Fruit fly (Drosophila melanogaster) whole organism, embryonic: Measurements from ENCODE around the gene CG11970.

Experiments used
- Bdp1 ChIP-seq: fragments of 200-800 bp; sonication (Bioruptor generic); optimal IDR thresholded peaks from 3 replicates; lab custom pipeline; 2016; ENCODE audit warnings: missing biosample characterization, missing genetic modification characterization
- Bgb ChIP-seq: fragments of 200-800 bp; sonication (Bioruptor generic); IDR thresholded peaks from 2 replicates; pipeline ENCODE4 v1.3.6; 2022; ENCODE audit warnings: missing biosample characterization, missing genetic modification characterization; ENCODE audit not compliant: partially characterized antibody
- Bteb2 ChIP-seq: fragments of 200-800 bp; sonication (Bioruptor generic); optimal IDR thresholded peaks from 2 replicates; lab custom pipeline; 2016; ENCODE audit warnings: missing biosample characterization, missing genetic modification characterization
- C15 ChIP-seq: fragments of 200-800 bp; sonication (Bioruptor generic); IDR thresholded peaks from 3 replicates; pipeline ENCODE4 v1.3.6; 2022; ENCODE audit warnings: missing biosample characterization, missing genetic modification characterization
- CG10274 ChIP-seq: fragments of 200-800 bp; sonication (Bioruptor generic); optimal IDR thresholded peaks from 3 replicates; lab custom pipeline; 2017; ENCODE audit warnings: missing biosample characterization, mild to moderate bottlenecking, missing genetic modification characterization
- CG11093 ChIP-seq: fragments of 200-800 bp; sonication (Bioruptor generic); IDR thresholded peaks from 3 replicates; pipeline ENCODE4 v1.3.6; 2022; ENCODE audit warnings: missing biosample characterization, missing genetic modification characterization
- CG14860 ChIP-seq: fragments of 200-800 bp; sonication (Bioruptor generic); IDR thresholded peaks from 3 replicates; pipeline ENCODE4 v1.3.6; 2022; ENCODE audit warnings: missing biosample characterization, missing genetic modification characterization; ENCODE audit not compliant: partially characterized antibody
- CG2202 ChIP-seq: fragments of 200-800 bp; sonication (Bioruptor generic); optimal IDR thresholded peaks from 2 replicates; lab custom pipeline; 2018; ENCODE audit warnings: missing biosample characterization, mild to moderate bottlenecking, missing genetic modification characterization
- CG31224 ChIP-seq: fragments of 200-800 bp; sonication (Bioruptor generic); IDR thresholded peaks from 2 replicates; pipeline ENCODE4 v1.3.6; 2022; ENCODE audit warnings: missing biosample characterization, missing genetic modification characterization
- CG33557 ChIP-seq: fragments of 200-800 bp; sonication (Bioruptor generic); optimal IDR thresholded peaks from 2 replicates; lab custom pipeline; 2019; ENCODE audit warnings: missing biosample characterization, mild to moderate bottlenecking, missing genetic modification characterization, moderate library complexity
- CG34422 ChIP-seq: fragments of 200-800 bp; sonication (Bioruptor generic); IDR thresholded peaks from 3 replicates; pipeline ENCODE4 v1.3.6; 2022; ENCODE audit warnings: missing biosample characterization, missing genetic modification characterization
- CG4707 ChIP-seq: fragments of 200-800 bp; sonication (Bioruptor generic); optimal IDR thresholded peaks from 2 replicates; lab custom pipeline; 2018; ENCODE audit warnings: missing biosample characterization, mild to moderate bottlenecking, missing genetic modification characterization, moderate library complexity
- CG5245 ChIP-seq: fragments of 200-800 bp; sonication (Bioruptor generic); optimal IDR thresholded peaks from 3 replicates; lab custom pipeline; 2016; ENCODE audit warnings: missing biosample characterization, missing genetic modification characterization
- CG7963 ChIP-seq: fragments of 200-800 bp; sonication (Bioruptor generic); IDR thresholded peaks from 3 replicates; pipeline ENCODE4 v1.3.6; 2022; ENCODE audit warnings: missing biosample characterization, missing genetic modification characterization; ENCODE audit not compliant: partially characterized antibody
- CG8089 ChIP-seq: fragments of 200-800 bp; sonication (Bioruptor generic); optimal IDR thresholded peaks from 3 replicates; lab custom pipeline; 2016; ENCODE audit warnings: missing biosample characterization, missing genetic modification characterization
- CoRest ChIP-seq: fragments of 200-800 bp; sonication (Bioruptor generic); optimal IDR thresholded peaks from 3 replicates; lab custom pipeline; 2018; ENCODE audit warnings: missing biosample characterization, mild to moderate bottlenecking, missing genetic modification characterization, moderate library complexity
- D19A ChIP-seq: fragments of 200-800 bp; optimal IDR thresholded peaks from 3 replicates; lab custom pipeline; 2019; ENCODE audit warnings: missing biosample characterization, mild to moderate bottlenecking, missing genetic modification characterization, moderate library complexity
- D19B ChIP-seq: fragments of 200-800 bp; sonication (Bioruptor generic); optimal IDR thresholded peaks from 2 replicates; lab custom pipeline; 2017; ENCODE audit warnings: missing biosample characterization, mild to moderate bottlenecking, missing genetic modification characterization
- Dbx ChIP-seq: fragments of 200-800 bp; sonication (Bioruptor generic); IDR thresholded peaks from 3 replicates; pipeline ENCODE4 v1.3.6; 2022; ENCODE audit warnings: missing biosample characterization, missing genetic modification characterization
- Dp ChIP-seq: fragments of 200-800 bp; sonication (Bioruptor generic); optimal IDR thresholded peaks from 2 replicates; lab custom pipeline; 2018; ENCODE audit warnings: missing biosample characterization, mild to moderate bottlenecking, missing genetic modification characterization, moderate library complexity
- Drgx ChIP-seq: fragments of 200-800 bp; sonication (Bioruptor generic); IDR thresholded peaks from 2 replicates; pipeline ENCODE4 v1.3.6; 2022; ENCODE audit warnings: missing biosample characterization, missing genetic modification characterization
- Gsc ChIP-seq: fragments of 200-800 bp; sonication (Bioruptor generic); IDR thresholded peaks from 2 replicates; pipeline ENCODE4 v1.3.6; 2022; ENCODE audit warnings: missing biosample characterization, missing genetic modification characterization
- H15 ChIP-seq: fragments of 200-800 bp; sonication (Bioruptor generic); IDR thresholded peaks from 3 replicates; pipeline ENCODE4 v1.3.6; 2022; ENCODE audit warnings: missing biosample characterization, missing genetic modification characterization
- HHEX ChIP-seq: fragments of 200-800 bp; sonication (Bioruptor generic); optimal IDR thresholded peaks from 3 replicates; lab custom pipeline; 2017; ENCODE audit warnings: missing biosample characterization, mild to moderate bottlenecking, missing genetic modification characterization, missing genetic modification reagents
- Hr51 ChIP-seq, 2 experiments: fragments of 200-800 bp; sonication (Bioruptor generic); optimal IDR thresholded peaks; 2 replicates in 1 of 2; 3 replicates in 1 of 2; lab custom pipeline; 2016 to 2018; ENCODE audit warnings: missing biosample characterization in 2 of 2, missing genetic modification characterization in 2 of 2, mild to moderate bottlenecking in 1 of 2, moderate library complexity in 1 of 2
- Hsf ChIP-seq: fragments of 200-800 bp; sonication (Bioruptor generic); optimal IDR thresholded peaks from 3 replicates; lab custom pipeline; 2016; ENCODE audit warnings: missing biosample characterization, missing genetic modification characterization
- Max ChIP-seq: fragments of 200-800 bp; sonication (Bioruptor generic); optimal IDR thresholded peaks from 2 replicates; lab custom pipeline; 2016; ENCODE audit warnings: missing biosample characterization, mild to moderate bottlenecking, missing genetic modification characterization
- Mes4 ChIP-seq: fragments of 200-800 bp; sonication (Bioruptor generic); optimal IDR thresholded peaks from 2 replicates; lab custom pipeline; 2016; ENCODE audit warnings: missing biosample characterization, missing genetic modification characterization
- Six4 ChIP-seq: fragments of 200-800 bp; sonication (Bioruptor generic); optimal IDR thresholded peaks from 2 replicates; lab custom pipeline; 2016; ENCODE audit warnings: missing biosample characterization, missing genetic modification characterization
- YL-1 ChIP-seq: fragments of 200-800 bp; sonication (Bioruptor generic); optimal IDR thresholded peaks from 3 replicates; lab custom pipeline; 2017; ENCODE audit warnings: missing biosample characterization, mild to moderate bottlenecking, missing genetic modification characterization
- al ChIP-seq: fragments of 200-800 bp; sonication (Bioruptor generic); IDR thresholded peaks from 2 replicates; pipeline ENCODE4 v1.3.6; 2022; ENCODE audit warnings: missing biosample characterization, missing genetic modification characterization
- ase ChIP-seq: fragments of 200-800 bp; sonication (Bioruptor generic); IDR thresholded peaks from 3 replicates; pipeline ENCODE4 v1.3.6; 2022; ENCODE audit warnings: missing biosample characterization, missing genetic modification characterization
- chinmo ChIP-seq: fragments of 200-800 bp; sonication (Bioruptor generic); IDR thresholded peaks from 4 replicates; pipeline ENCODE4 v1.3.6; 2022; ENCODE audit warnings: missing biosample characterization, missing genetic modification characterization; ENCODE audit not compliant: partially characterized antibody
- dan ChIP-seq: fragments of 200-800 bp; sonication (Bioruptor generic); IDR thresholded peaks from 2 replicates; pipeline ENCODE4 v1.3.6; 2022; ENCODE audit warnings: missing biosample characterization, missing genetic modification characterization
- eyg ChIP-seq: fragments of 200-800 bp; sonication (Bioruptor generic); optimal IDR thresholded peaks from 3 replicates; lab custom pipeline; 2016; ENCODE audit warnings: missing biosample characterization, missing genetic modification characterization
- fd102C ChIP-seq: fragments of 200-800 bp; sonication (Bioruptor generic); optimal IDR thresholded peaks from 2 replicates; lab custom pipeline; 2018; ENCODE audit warnings: missing biosample characterization, mild to moderate bottlenecking, missing genetic modification characterization, moderate library complexity
- gt ChIP-seq: fragments of 200-800 bp; sonication (Bioruptor generic); IDR thresholded peaks from 2 replicates; pipeline ENCODE4 v1.3.6; 2022; ENCODE audit warnings: missing biosample characterization, missing genetic modification characterization
- ind ChIP-seq: fragments of 200-800 bp; sonication (Bioruptor generic); optimal IDR thresholded peaks from 3 replicates; lab custom pipeline; 2016; ENCODE audit warnings: missing biosample characterization, missing genetic modification characterization
- luna ChIP-seq: fragments of 200-800 bp; sonication (Bioruptor generic); optimal IDR thresholded peaks from 2 replicates; lab custom pipeline; 2016; ENCODE audit warnings: missing biosample characterization, missing genetic modification characterization
- maf-S ChIP-seq: fragments of 200-800 bp; sonication (Bioruptor generic); optimal IDR thresholded peaks from 2 replicates; lab custom pipeline; 2016; ENCODE audit warnings: missing biosample characterization, missing genetic modification characterization
- nerfin-1 ChIP-seq: fragments of 200-800 bp; sonication (Bioruptor generic); optimal IDR thresholded peaks from 3 replicates; lab custom pipeline; 2019; ENCODE audit warnings: missing biosample characterization, mild to moderate bottlenecking, missing genetic modification characterization, moderate library complexity
- nom ChIP-seq: fragments of 200-800 bp; sonication (Bioruptor generic); optimal IDR thresholded peaks from 2 replicates; lab custom pipeline; 2017; ENCODE audit warnings: missing biosample characterization, missing genetic modification characterization, mild to moderate bottlenecking, moderate library complexity, missing genetic modification reagents
- phol ChIP-seq: fragments of 200-800 bp; sonication (Bioruptor generic); optimal IDR thresholded peaks from 3 replicates; lab custom pipeline; 2018; ENCODE audit warnings: missing biosample characterization, mild to moderate bottlenecking, missing genetic modification characterization, moderate library complexity
- salm ChIP-seq: fragments of 200-800 bp; sonication (Bioruptor generic); optimal IDR thresholded peaks from 2 replicates; lab custom pipeline; 2018; ENCODE audit warnings: missing biosample characterization, mild to moderate bottlenecking, missing genetic modification characterization
- sisA ChIP-seq: fragments of 200-800 bp; sonication (Bioruptor generic); IDR thresholded peaks from 2 replicates; pipeline ENCODE4 v1.3.6; 2022; ENCODE audit warnings: missing biosample characterization, missing genetic modification characterization
- sqz ChIP-seq: fragments of 200-800 bp; sonication (Bioruptor generic); optimal IDR thresholded peaks from 3 replicates; lab custom pipeline; 2018; ENCODE audit warnings: missing biosample characterization, mild to moderate bottlenecking, missing genetic modification characterization
- sug ChIP-seq: fragments of 200-800 bp; optimal IDR thresholded peaks from 2 replicates; lab custom pipeline; 2019; ENCODE audit warnings: missing biosample characterization, mild to moderate bottlenecking, missing genetic modification characterization, moderate library complexity
- toy ChIP-seq: fragments of 200-800 bp; sonication (Bioruptor generic); IDR thresholded peaks from 2 replicates; pipeline ENCODE4 v1.3.6; 2022; ENCODE audit warnings: missing biosample characterization, missing genetic modification characterization
- vnd ChIP-seq: fragments of 200-800 bp; sonication (Bioruptor generic); IDR thresholded peaks from 3 replicates; pipeline ENCODE4 v1.3.6; 2022; ENCODE audit warnings: missing biosample characterization, missing genetic modification characterization; ENCODE audit not compliant: partially characterized antibody

Gene CG11970

DNA sequence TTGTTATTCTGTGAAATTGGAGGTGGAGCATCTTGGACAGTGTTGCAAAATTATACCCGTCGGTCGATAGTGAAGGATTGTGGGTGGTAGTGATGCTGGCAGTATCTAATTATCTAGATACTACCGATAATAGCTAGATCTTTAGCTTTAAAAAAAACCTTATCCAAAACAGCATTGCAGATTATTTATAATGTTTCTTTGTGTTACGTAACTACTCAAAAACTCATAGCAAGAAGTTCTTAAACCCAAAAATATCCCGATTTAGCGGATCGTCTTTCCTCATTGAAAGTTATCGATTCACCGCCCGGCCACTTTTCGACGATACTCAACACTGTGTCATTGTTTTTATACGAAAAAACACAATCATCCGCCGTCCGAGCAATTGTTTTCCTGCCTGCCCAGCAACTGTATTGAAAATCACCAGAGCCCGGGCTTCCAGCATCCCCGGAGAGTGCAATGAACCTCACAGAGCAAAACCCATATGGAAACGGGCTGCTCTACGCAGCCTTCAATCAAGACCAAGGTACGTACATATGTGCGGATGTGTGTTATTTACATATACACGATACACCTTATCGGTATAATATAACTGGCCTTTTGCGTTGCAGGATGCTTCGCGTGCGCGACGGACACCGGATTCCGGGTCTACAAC is 8.5 kb downstream of the CG11970 start, which contains the start of gene CG11975 (continued):
- peak; percentile 83 for TF ChIP-seq Hsf
- peak; percentile 73 for TF ChIP-seq al (GFP tag; lab: Robert Waterston, UW)
- peak; percentile 67 for TF ChIP-seq Six4 (GFP tag; lab: Kevin White, UChicago)
- TF ChIP-seq gt = no peak
- TF ChIP-seq CG7963 (GFP tag; lab: Robert Waterston, UW) = 0 out of 3 replicates have a peak, but pooled peaks have one; percentile 4
- TF ChIP-seq CG11093 (GFP tag; lab: Robert Waterston, UW) = no peak
- peak; percentile 74 for TF ChIP-seq CoRest (tag; lab: Kevin White, UChicago)
- TF ChIP-seq fd102C = no peak
- peak; percentile 69; the same call in 1 of the 3 replicates for TF ChIP-seq CG34422 (GFP tag; lab: Robert Waterston, UW)
- TF ChIP-seq Bdp1 = peak; percentile 75
- peak; percentile 82 for TF ChIP-seq ind (GFP tag; lab: Kevin White, UChicago)
- TF ChIP-seq ase (GFP tag; lab: Robert Waterston, UW) = 0 out of 3 replicates have a peak, but pooled peaks have one; percentile 38
- TF ChIP-seq Mes4 (GFP tag; lab: Kevin White, UChicago) = peak; percentile 69
- no peak for TF ChIP-seq CG10274 (GFP tag; lab: Kevin White, UChicago)
- peak; percentile 91 for TF ChIP-seq nerfin-1 (tag; lab: Kevin White, UChicago)
- 0 out of 2 replicates have a peak, but pooled peaks have one; percentile 6 for TF ChIP-seq CG31224 (GFP tag; lab: Robert Waterston, UW)
- TF ChIP-seq Bteb2 (GFP tag; lab: Kevin White, UChicago) = peak; percentile 62
- TF ChIP-seq vnd = peak; percentile 68
- TF ChIP-seq Dbx (GFP tag; lab: Robert Waterston, UW) = peak; percentile 81; the same call in 2 of the 3 replicates
- no peak for TF ChIP-seq toy (GFP tag; lab: Robert Waterston, UW)
- peak; percentile 3 for TF ChIP-seq Dp
- TF ChIP-seq CG5245 (GFP tag; lab: Kevin White, UChicago) = peak; percentile 56
- peak; percentile 80 for TF ChIP-seq sug (tag; lab: Kevin White, UChicago)
- TF ChIP-seq dan (GFP tag; lab: Robert Waterston, UW) = no peak
- peak; percentile 72 for TF ChIP-seq luna (GFP tag; lab: Kevin White, UChicago)
- TF ChIP-seq sqz (GFP tag; lab: Kevin White, UChicago) = no peak
- 0 out of 3 replicates have a peak, but pooled peaks have one; percentile 17 for TF ChIP-seq C15 (GFP tag; lab: Robert Waterston, UW)
- TF ChIP-seq maf-S = peak; percentile 85
- TF ChIP-seq CG14860 (GFP tag; lab: Robert Waterston, UW) = peak; percentile 43; the same call in 1 of the 3 replicates
- TF ChIP-seq nom = no peak
- TF ChIP-seq CG4707 (GFP tag; lab: Kevin White, UChicago) = no peak
- TF ChIP-seq CG33557 (GFP tag; lab: Kevin White, UChicago) = peak; percentile 63
- peak; percentile 66 for TF ChIP-seq Bgb
- peak; percentile 57 for TF ChIP-seq CG8089 (GFP tag; lab: Kevin White, UChicago)
- peak; percentile 79 for TF ChIP-seq Max (GFP tag; lab: Kevin White, UChicago)
- TF ChIP-seq D19A (tag; lab: Kevin White, UChicago) = no peak
- TF ChIP-seq HHEX (GFP tag; lab: Kevin White, UChicago) = peak; percentile 66
- TF ChIP-seq D19B (GFP tag; lab: Kevin White, UChicago) = peak; percentile 40
- no peak for TF ChIP-seq Gsc (GFP tag; lab: Robert Waterston, UW)
- peak; percentile 83 for TF ChIP-seq phol
- peak; percentile 77 for TF ChIP-seq YL-1 (GFP tag; lab: Kevin White, UChicago)
- TF ChIP-seq chinmo (GFP tag; lab: Robert Waterston, UW) = no peak
- TF ChIP-seq sisA (GFP tag; lab: Robert Waterston, UW) = peak; percentile 63
- peak in 1 of 2 experiments; percentile 86 for TF ChIP-seq Hr51 (GFP tag; optimal IDR thresholded peaks at IDR 0.05; lab: Kevin White, UChicago)
- TF ChIP-seq salm (tag; lab: Kevin White, UChicago) = no peak
- TF ChIP-seq Drgx = no peak; the same call in 1 of the 2 replicates
- TF ChIP-seq CG2202 = no peak
- TF ChIP-seq eyg (GFP tag; lab: Kevin White, UChicago) = peak; percentile 80
- no peak for TF ChIP-seq H15 (GFP tag; lab: Robert Waterston, UW)
